Worm (Caenorhabditis elegans): ENCODE measurements around the gene ctsa-3.2.
A peak's percentile ranks its signal among the peaks of the same experiment; 100 is the strongest.

The ctsa-3.2 gene

DNA sequence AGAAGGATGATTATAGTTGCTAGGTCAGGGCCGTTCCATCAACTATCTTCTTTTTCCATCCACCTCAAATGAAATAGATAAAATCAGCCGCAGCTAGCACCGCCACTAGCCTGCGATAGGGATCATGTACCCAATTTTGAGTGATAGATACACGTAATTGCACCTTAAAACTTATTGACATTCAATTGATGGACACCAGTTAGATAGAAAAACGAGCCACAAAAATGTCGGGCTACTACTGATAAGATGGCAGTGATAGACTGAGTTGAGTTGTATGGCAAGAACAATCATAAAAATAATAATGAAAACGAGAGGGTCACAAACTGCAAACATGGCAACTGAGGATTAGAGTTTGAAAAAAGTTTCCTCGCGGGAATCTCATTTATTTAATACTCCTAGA, 16.8 kb downstream of the ctsa-3.2 start (continued):
- TF ChIP-seq ctbp-1 (GFP tag; IDR thresholded peaks at IDR 0.05) (no peak), nhr-48 (tag; optimal IDR thresholded peaks at IDR 0.05) (peak; percentile 69), nhr-11 (tag; optimal IDR thresholded peaks at IDR 0.05) (no peak), cey-2 (tag; optimal IDR thresholded peaks at IDR 0.05; ENCODE audit: borderline replicate concordance, insufficient read depth) (no peak), vab-7 (GFP tag; IDR thresholded peaks at IDR 0.05) (no peak), lin-39 (tag; optimal IDR thresholded peaks at IDR 0.05) (no peak), lir-3 (tag; optimal IDR thresholded peaks at IDR 0.05) (no peak), nhr-41 (GFP tag; IDR thresholded peaks at IDR 0.05) (peak; percentile 60; the same call in 1 of the 2 replicates), nhr-25 (tag; optimal IDR thresholded peaks at IDR 0.05; ENCODE audit: borderline replicate concordance, insufficient read depth) (no peak), ceh-28 (tag; optimal IDR thresholded peaks at IDR 0.05) (no peak), sdz-12 (GFP tag; optimal IDR thresholded peaks at IDR 0.05) (no peak), ceh-32 (tag; optimal IDR thresholded peaks at IDR 0.05; ENCODE audit: poor library complexity) (no peak), dmd-6 (GFP tag; IDR thresholded peaks at IDR 0.05) (peak; percentile 94), F26F4.8 (GFP tag; conservative IDR thresholded peaks at IDR 0.05) (no peak), nhr-6 (tag; optimal IDR thresholded peaks at IDR 0.05) (no peak), aha-1 (tag) (no peak), jun-1 (tag; optimal IDR thresholded peaks at IDR 0.05) (no peak), mes-2 (tag; optimal IDR thresholded peaks at IDR 0.05; ENCODE audit: poor library complexity, severe bottlenecking) (peak; percentile 28), hif-1 (tag; optimal IDR thresholded peaks at IDR 0.05) (no peak), dpl-1 (GFP tag; optimal IDR thresholded peaks at IDR 0.05) (no peak), daf-8 (GFP tag; IDR thresholded peaks at IDR 0.05) (no peak), daf-12 (tag; optimal IDR thresholded peaks at IDR 0.05) (no peak), nhr-28 (tag; optimal IDR thresholded peaks at IDR 0.05) (peak; percentile 62), nhr-111 (GFP tag; optimal IDR thresholded peaks at IDR 0.05) (no peak), rbr-2 (tag; optimal IDR thresholded peaks at IDR 0.05) (no peak), ceh-20 (GFP tag; IDR thresholded peaks at IDR 0.05) (0 out of 2 replicates have a peak, but pooled peaks have one; percentile 11), pqm-1 (tag; optimal IDR thresholded peaks at IDR 0.05) (peak; percentile 72), daf-16 (GFP tag; optimal IDR thresholded peaks at IDR 0.05) (no peak), daf-16 (tag; optimal IDR thresholded peaks at IDR 0.05) (peak; percentile 53), madf-9 (GFP tag; conservative IDR thresholded peaks at IDR 0.05) (no peak), snpc-4 (tag; optimal IDR thresholded peaks at IDR 0.05) (no peak), ZK337.2 (GFP tag; IDR thresholded peaks at IDR 0.05) (no peak), ces-1 (GFP tag; optimal IDR thresholded peaks at IDR 0.05) (no peak), mxl-3 (GFP tag; optimal IDR thresholded peaks at IDR 0.05) (no peak), F10B5.3 (tag; optimal IDR thresholded peaks at IDR 0.05) (no peak), set-16 (GFP tag; IDR thresholded peaks at IDR 0.05) (no peak), fkh-10 (GFP tag; optimal IDR thresholded peaks at IDR 0.05) (no peak), zfp-3 (GFP tag; conservative IDR thresholded peaks at IDR 0.05) (no peak), egl-43 (GFP tag; IDR thresholded peaks at IDR 0.05) (no peak), dmd-8 (GFP tag; IDR thresholded peaks at IDR 0.05) (no peak), Y105C5A.15 (GFP tag; IDR thresholded peaks at IDR 0.05) (no peak), unc-130 (GFP tag; optimal IDR thresholded peaks at IDR 0.05) (no peak), hlh-11 (tag; optimal IDR thresholded peaks at IDR 0.05) (peak; percentile 64), hmg-1.1 (GFP tag; IDR thresholded peaks at IDR 0.05) (no peak), ZK546.5 (tag; optimal IDR thresholded peaks at IDR 0.05) (no peak), skn-1 (tag; optimal IDR thresholded peaks at IDR 0.05) (no peak), lim-7 (GFP tag; IDR thresholded peaks at IDR 0.05) (no peak), Y5F2A.4 (GFP tag; optimal IDR thresholded peaks at IDR 0.05) (no peak), lin-1 (GFP tag; IDR thresholded peaks at IDR 0.05) (0 out of 2 replicates have a peak, but pooled peaks have one; percentile 41), zip-11 (GFP tag; IDR thresholded peaks at IDR 0.05) (no peak), ceh-62 (tag; optimal IDR thresholded peaks at IDR 0.05) (no peak)
